Fruit fly (Drosophila melanogaster): ENCODE data around the gene AP-2mu.

The AP-2mu gene

dm6 chr3R:22461673-22462585, at the start of gene AP-2mu, which contains the start of gene Rpn7:
TSS of gene AP-2mu (plus strand) at chr3R:22462455.
TSS of gene Rpn7 (minus strand) at chr3R:22462054.
- no peak for TF ChIP-seq CG31627 (GFP tag; optimal IDR thresholded peaks at IDR 0.05)
- no peak for TF ChIP-seq CG3032 (tag; optimal IDR thresholded peaks at IDR 0.05)
- TF ChIP-seq CG10631 (GFP tag; optimal IDR thresholded peaks at IDR 0.05) = peak; percentile 21
- peak; percentile 7 for TF ChIP-seq topi (GFP tag; optimal IDR thresholded peaks at IDR 0.05)
- no peak for TF ChIP-seq salr (GFP tag; optimal IDR thresholded peaks at IDR 0.05)
- TF ChIP-seq ss (GFP tag; optimal IDR thresholded peaks at IDR 0.05) = no peak
- TF ChIP-seq CG11762 (GFP tag; optimal IDR thresholded peaks at IDR 0.05; ENCODE audit: insufficient read depth) = no peak
- TF ChIP-seq CG6792 (GFP tag; optimal IDR thresholded peaks at IDR 0.05) = no peak
- TF ChIP-seq Smox (GFP tag; optimal IDR thresholded peaks at IDR 0.05) = no peak
- TF ChIP-seq svp (GFP tag) = peak; percentile 73
- TF ChIP-seq acj6 (GFP tag; optimal IDR thresholded peaks at IDR 0.05) = no peak
- no peak for TF ChIP-seq Eip93F (GFP tag; optimal IDR thresholded peaks at IDR 0.05)
- no peak for TF ChIP-seq CG16779 (tag; optimal IDR thresholded peaks at IDR 0.05)
- TF ChIP-seq vri (GFP tag; optimal IDR thresholded peaks at IDR 0.05) = no peak
- no peak for TF ChIP-seq CG11294 (GFP tag; IDR thresholded peaks at IDR 0.05)
- TF ChIP-seq Met (GFP tag; optimal IDR thresholded peaks at IDR 0.05) = no peak
- TF ChIP-seq CG34406 (GFP tag; optimal IDR thresholded peaks at IDR 0.05) = no peak
- no peak for TF ChIP-seq lz (GFP tag; optimal IDR thresholded peaks at IDR 0.05)
- TF ChIP-seq Eip78C (GFP tag) = peak; percentile 21
- TF ChIP-seq eg (GFP tag; IDR thresholded peaks at IDR 0.05) = no peak
- TF ChIP-seq esn (GFP tag; optimal IDR thresholded peaks at IDR 0.05) = peak; percentile 12
- no peak for TF ChIP-seq CG4318 (GFP tag; optimal IDR thresholded peaks at IDR 0.05)
- TF ChIP-seq CG8319 (GFP tag; optimal IDR thresholded peaks at IDR 0.05) = no peak
- no peak for TF ChIP-seq CG8632 (GFP tag; optimal IDR thresholded peaks at IDR 0.05)
- TF ChIP-seq OdsH (GFP tag; optimal IDR thresholded peaks at IDR 0.05) = no peak
- TF ChIP-seq Gug (GFP tag; IDR thresholded peaks at IDR 0.05) = no peak
- TF ChIP-seq Sox102F (GFP tag; optimal IDR thresholded peaks at IDR 0.05) = no peak
- TF ChIP-seq fkh (GFP tag; optimal IDR thresholded peaks at IDR 0.05) = no peak

dm6 chr3R:22420911-22421310, 41.3 kb upstream of the AP-2mu start, which contains the start of the genes Nop56 and mats:
TSS of gene Nop56 (minus strand) at chr3R:22421068.
TSS of gene mats (plus strand) at chr3R:22421161.
- peak in 1 of 2 experiments; percentile 1 for TF ChIP-seq salr (GFP tag; optimal IDR thresholded peaks at IDR 0.05)
- peak; percentile 41 for TF ChIP-seq Sox14 (GFP tag; optimal IDR thresholded peaks at IDR 0.05)
- no peak for TF ChIP-seq Smox (GFP tag; optimal IDR thresholded peaks at IDR 0.05)
- TF ChIP-seq Eip78C (GFP tag) = peak; percentile 55
- TF ChIP-seq CG10631 (GFP tag; optimal IDR thresholded peaks at IDR 0.05) = no peak
- TF ChIP-seq Ets21C (GFP tag; optimal IDR thresholded peaks at IDR 0.05) = no peak
- TF ChIP-seq topi (GFP tag; optimal IDR thresholded peaks at IDR 0.05) = peak; percentile 26
- TF ChIP-seq Ets96B (tag; optimal IDR thresholded peaks at IDR 0.05) = no peak
- peak; percentile 7 for TF ChIP-seq fkh (GFP tag; optimal IDR thresholded peaks at IDR 0.05)
- TF ChIP-seq Eip93F (GFP tag; optimal IDR thresholded peaks at IDR 0.05) = peak; percentile 14
- no peak for TF ChIP-seq acj6 (GFP tag; optimal IDR thresholded peaks at IDR 0.05)
- no peak for TF ChIP-seq CG8119 (GFP tag; IDR thresholded peaks at IDR 0.05)
- TF ChIP-seq Gug (GFP tag; IDR thresholded peaks at IDR 0.05) = no peak
- TF ChIP-seq CG6792 (GFP tag; optimal IDR thresholded peaks at IDR 0.05) = no peak
- TF ChIP-seq vri (GFP tag; optimal IDR thresholded peaks at IDR 0.05) = peak; percentile 46
- no peak for TF ChIP-seq spab (GFP tag; optimal IDR thresholded peaks at IDR 0.05)
- TF ChIP-seq svp (GFP tag) = peak; percentile 70

dm6 chr3R:22421618-22422017, 40.6 kb upstream of the AP-2mu start:
- TF ChIP-seq Sox14 (GFP tag; optimal IDR thresholded peaks at IDR 0.05) = peak; percentile 75
- TF ChIP-seq net (GFP tag; optimal IDR thresholded peaks at IDR 0.05) = peak; percentile 61
- TF ChIP-seq Sox15 (GFP tag; optimal IDR thresholded peaks at IDR 0.05) = peak; percentile 47
- no peak for TF ChIP-seq fd85E (GFP tag; optimal IDR thresholded peaks at IDR 0.05)
- TF ChIP-seq CG8119 (GFP tag; IDR thresholded peaks at IDR 0.05) = peak; percentile 59; the same call in 2 of the 3 replicates
- TF ChIP-seq Ets21C (GFP tag; optimal IDR thresholded peaks at IDR 0.05) = peak; percentile 73
- TF ChIP-seq CG11762 (GFP tag; optimal IDR thresholded peaks at IDR 0.05; ENCODE audit: insufficient read depth) = peak; percentile 24
- TF ChIP-seq Hr39 (GFP tag; optimal IDR thresholded peaks at IDR 0.05) = peak; percentile 86
- peak; percentile 61 for TF ChIP-seq CG8319 (GFP tag; optimal IDR thresholded peaks at IDR 0.05)
- no peak for TF ChIP-seq CG10631 (GFP tag; optimal IDR thresholded peaks at IDR 0.05)
- TF ChIP-seq CG9139 (GFP tag; optimal IDR thresholded peaks at IDR 0.05) = no peak
- peak; percentile 82 for TF ChIP-seq lz (GFP tag; optimal IDR thresholded peaks at IDR 0.05)
- TF ChIP-seq esn (GFP tag; optimal IDR thresholded peaks at IDR 0.05) = peak; percentile 86
- TF ChIP-seq CG10669 (GFP tag; optimal IDR thresholded peaks at IDR 0.05) = peak; percentile 23
- TF ChIP-seq CG6808 (GFP tag; optimal IDR thresholded peaks at IDR 0.05) = peak; percentile 24
- peak; percentile 85 for TF ChIP-seq Eip75B (GFP tag; optimal IDR thresholded peaks at IDR 0.05)
- peak; percentile 80 for TF ChIP-seq Sox102F (GFP tag; optimal IDR thresholded peaks at IDR 0.05)
- TF ChIP-seq CG3919 (GFP tag; optimal IDR thresholded peaks at IDR 0.05) = peak; percentile 74
- TF ChIP-seq Lpt (GFP tag; optimal IDR thresholded peaks at IDR 0.05) = no peak
- no peak for TF ChIP-seq CG4318 (GFP tag; optimal IDR thresholded peaks at IDR 0.05)
- peak; percentile 83 for TF ChIP-seq topi (GFP tag; optimal IDR thresholded peaks at IDR 0.05)
- TF ChIP-seq ss (GFP tag; optimal IDR thresholded peaks at IDR 0.05) = peak in 1 of 2 experiments; percentile 39
- no peak for TF ChIP-seq Hr4 (GFP tag; optimal IDR thresholded peaks at IDR 0.05)
